Worm (Caenorhabditis elegans): Measurements from ENCODE around the gene zhit-2.

ce11 chrIII:4243461-4243860, 724 bp downstream of the zhit-2 start, which contains the start of gene mrpl-21:
- no peak for TF ChIP-seq fos-1 (tag; optimal IDR thresholded peaks at IDR 0.05)
- no peak for TF ChIP-seq lsy-2 (tag; optimal IDR thresholded peaks at IDR 0.05)
- no peak for TF ChIP-seq nhr-237 (tag; optimal IDR thresholded peaks at IDR 0.05)
- no peak for TF ChIP-seq lin-39 (tag; optimal IDR thresholded peaks at IDR 0.05)
- no peak for TF ChIP-seq nhr-11 (tag; optimal IDR thresholded peaks at IDR 0.05)
- no peak for TF ChIP-seq nhr-77 (tag; optimal IDR thresholded peaks at IDR 0.05)
- TF ChIP-seq nhr-6 (tag; optimal IDR thresholded peaks at IDR 0.05) = no peak
- TF ChIP-seq lin-11 (tag; optimal IDR thresholded peaks at IDR 0.05) = no peak
- TF ChIP-seq ceh-82 (tag; optimal IDR thresholded peaks at IDR 0.05) = no peak
- TF ChIP-seq nhr-10 (tag; optimal IDR thresholded peaks at IDR 0.05) = no peak
- no peak for TF ChIP-seq ama-1 (optimal IDR thresholded peaks at IDR 0.05)
- TF ChIP-seq lin-13 (GFP tag; optimal IDR thresholded peaks at IDR 0.05) = no peak

Measured in whole organism, L2 larva.